ENCODE assay signal across 2 worm cellular contexts in genomic region chrX:9074497-9074896, ce11.
TF ChIP-seq lines count a peak whose summit lies in the region.

No protein-coding gene starts in this region.

TF ChIP-seq in whole organism, L4 larva, 104 proteins besides CTCF, POLR2A, EP300 and RAD21:
- TF ChIP-seq ceh-32 (tag; optimal IDR thresholded peaks at IDR 0.05; lab: Kevin White, UChicago; ENCODE audit: poor library complexity) (no peak), daf-16 (GFP tag; optimal IDR thresholded peaks at IDR 0.05; lab: Kevin White, UChicago) (no peak), daf-16 (tag; optimal IDR thresholded peaks at IDR 0.05; lab: Kevin White, UChicago) (peak; percentile 30), zfp-3 (GFP tag; conservative IDR thresholded peaks at IDR 0.05; lab: Robert Waterston, UW) (no peak), rbr-2 (tag; optimal IDR thresholded peaks at IDR 0.05; lab: Kevin White, UChicago) (no peak), madf-9 (GFP tag; conservative IDR thresholded peaks at IDR 0.05; lab: Robert Waterston, UW) (0 out of 2 replicates have a peak, but pooled peaks have one; percentile 11), vab-7 (GFP tag; IDR thresholded peaks at IDR 0.05; lab: Robert Waterston, UW) (no peak), gei-8 (GFP tag; optimal IDR thresholded peaks at IDR 0.05; lab: Kevin White, UChicago) (no peak), lin-13 (GFP tag; optimal IDR thresholded peaks at IDR 0.05; lab: Kevin White, UChicago) (no peak), pqm-1 (tag; optimal IDR thresholded peaks at IDR 0.05; lab: Kevin White, UChicago) (no peak), Y105C5A.15 (GFP tag; IDR thresholded peaks at IDR 0.05; lab: Robert Waterston, UW) (0 out of 2 replicates have a peak, but pooled peaks have one; percentile 59), mes-2 (tag; optimal IDR thresholded peaks at IDR 0.05; lab: Kevin White, UChicago; ENCODE audit: poor library complexity, severe bottlenecking) (peak; percentile 0)

TF ChIP-seq in whole organism, young adult, 124 proteins besides CTCF, POLR2A, EP300 and RAD21:
- TF ChIP-seq B0261.1 (tag; optimal IDR thresholded peaks at IDR 0.05; lab: Kevin White, UChicago) (peak; percentile 56), madf-3 (GFP tag; IDR thresholded peaks at IDR 0.05; lab: Robert Waterston, UW) (no peak), tbp1 (GFP tag; optimal IDR thresholded peaks at IDR 0.05; lab: Kevin White, UChicago) (peak; percentile 71), rpc-1 (optimal IDR thresholded peaks at IDR 0.05; lab: Kevin White, UChicago) (peak; percentile 49), rpc-1 (tag; optimal IDR thresholded peaks at IDR 0.05; lab: Kevin White, UChicago) (peak; percentile 66)
